Worm (Caenorhabditis elegans): ENCODE data around the gene K12H4.7.

DNA sequence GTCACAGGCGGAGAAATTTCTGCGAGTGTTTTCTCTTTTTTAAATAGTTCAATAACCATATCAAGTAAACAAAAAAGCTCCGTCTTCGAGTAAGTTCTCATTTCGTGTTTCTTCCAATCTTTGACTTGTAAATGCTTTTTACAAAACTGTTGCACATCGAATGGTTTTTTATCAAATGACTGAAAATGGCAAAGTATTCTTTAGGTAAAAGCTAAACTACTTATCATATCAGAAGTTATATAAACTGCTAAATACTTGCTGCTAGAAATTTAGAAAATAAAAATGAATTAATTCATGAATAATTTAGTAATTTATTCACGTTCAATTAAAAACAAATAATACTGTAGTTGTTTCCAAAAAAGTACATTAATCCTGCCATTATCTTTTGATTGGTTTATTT is 19.9 kb downstream of the K12H4.7 start, which contains the start of gene F44B9.9:
- TF ChIP-seq unc-55 (GFP tag; optimal IDR thresholded peaks at IDR 0.05) = no peak
- no peak for TF ChIP-seq tbx-2 (tag; optimal IDR thresholded peaks at IDR 0.05)
- TF ChIP-seq C08G9.2 (tag; optimal IDR thresholded peaks at IDR 0.05) = no peak
- TF ChIP-seq ztf-16 (tag; optimal IDR thresholded peaks at IDR 0.05) = no peak
- no peak for TF ChIP-seq gmeb-2 (tag; optimal IDR thresholded peaks at IDR 0.05)
- TF ChIP-seq nhr-11 (tag; optimal IDR thresholded peaks at IDR 0.05) = no peak
- TF ChIP-seq hlh-13 (GFP tag; optimal IDR thresholded peaks at IDR 0.05) = no peak
